Worm (Caenorhabditis elegans) whole organism, early embryonic: Measurements from ENCODE around the gene nhr-171.
"Not testable (repeated sequence)": the region's sequence is repeated elsewhere in the genome, so short reads cannot be mapped to it uniquely, and the experiment has no call there.

ENCODE experiments used
- B0310.2 ChIP-seq: sonication (generic microtip); optimal IDR thresholded peaks from 2 replicates; lab custom pipeline; 2016; ENCODE audit warnings: mild to moderate bottlenecking, missing genetic modification characterization, missing compliant biosample characterization
- F13C5.2 ChIP-seq: sonication (generic microtip); optimal IDR thresholded peaks from 2 replicates; lab custom pipeline; 2017; ENCODE audit warnings: mild to moderate bottlenecking, missing genetic modification characterization, inconsistent platforms, missing compliant biosample characterization
- aly-1 ChIP-seq: sonication (generic microtip); optimal IDR thresholded peaks from 2 replicates; lab custom pipeline; 2016; ENCODE audit warnings: missing genetic modification characterization, missing compliant biosample characterization
- ama-1 ChIP-seq: fragments of 150-350 bp; optimal IDR thresholded peaks from 2 replicates; lab custom pipeline; 2014
- ceh-13 ChIP-seq: fragments of 200-800 bp; sonication (Bioruptor generic); optimal IDR thresholded peaks from 2 replicates; lab custom pipeline; 2018; ENCODE audit warnings: mild to moderate bottlenecking, missing genetic modification characterization, missing compliant biosample characterization
- ceh-36 ChIP-seq: sonication (generic microtip); optimal IDR thresholded peaks from 2 replicates; lab custom pipeline; 2016; ENCODE audit warnings: missing genetic modification characterization, inconsistent platforms, missing compliant biosample characterization
- ets-7 ChIP-seq: sonication (generic microtip); optimal IDR thresholded peaks from 2 replicates; lab custom pipeline; 2016; ENCODE audit warnings: missing genotype, missing genetic modification characterization, missing compliant biosample characterization
- flt-1 ChIP-seq: fragments of 200-800 bp; sonication (Bioruptor generic); IDR thresholded peaks from 2 replicates; pipeline ENCODE4 v1.3.6; 2022; ENCODE audit warnings: missing genetic modification characterization, missing compliant biosample characterization
- hmbx-1 ChIP-seq: sonication (generic microtip); optimal IDR thresholded peaks from 2 replicates; lab custom pipeline; 2016; ENCODE audit warnings: mild to moderate bottlenecking, missing genetic modification characterization, missing compliant biosample characterization
- hmg-4 ChIP-seq: fragments of 200-800 bp; sonication (Bioruptor generic); optimal IDR thresholded peaks from 2 replicates; lab custom pipeline; 2018; ENCODE audit warnings: mild to moderate bottlenecking, missing genetic modification characterization, missing compliant biosample characterization
- hnd-1 ChIP-seq: sonication (generic microtip); optimal IDR thresholded peaks from 2 replicates; lab custom pipeline; 2016; ENCODE audit warnings: missing genetic modification characterization, missing compliant biosample characterization
- pes-1 ChIP-seq: fragments of 200-800 bp; sonication (Bioruptor generic); IDR thresholded peaks from 2 replicates; pipeline ENCODE4 v1.3.6; 2022; ENCODE audit warnings: missing genetic modification reagents, missing genetic modification characterization, missing compliant biosample characterization
- scrt-1 ChIP-seq: fragments of 200-800 bp; sonication (Bioruptor generic); IDR thresholded peaks from 2 replicates; pipeline ENCODE4 v1.3.6; 2022; ENCODE audit warnings: missing genetic modification characterization, missing compliant biosample characterization
- sea-1 ChIP-seq: fragments of 200-800 bp; sonication (Bioruptor generic); conservative IDR thresholded peaks from 2 replicates; pipeline ENCODE4 v1.3.6; 2022; ENCODE audit warnings: missing genetic modification characterization, missing compliant biosample characterization
- tbx-11 ChIP-seq: fragments of 200-800 bp; sonication (Bioruptor generic); IDR thresholded peaks from 2 replicates; pipeline ENCODE4 v1.3.6; 2022; ENCODE audit warnings: missing genetic modification characterization, missing compliant biosample characterization
- tbx-37 ChIP-seq: fragments of 200-800 bp; sonication (Bioruptor generic); conservative IDR thresholded peaks from 2 replicates; pipeline ENCODE4 v1.3.6; 2022; ENCODE audit warnings: missing genetic modification reagents, missing genetic modification characterization, missing compliant biosample characterization
- tra-4 ChIP-seq: sonication (generic microtip); optimal IDR thresholded peaks from 2 replicates; lab custom pipeline; 2017; ENCODE audit warnings: missing genetic modification characterization, missing compliant biosample characterization

nhr-171 gene

DNA sequence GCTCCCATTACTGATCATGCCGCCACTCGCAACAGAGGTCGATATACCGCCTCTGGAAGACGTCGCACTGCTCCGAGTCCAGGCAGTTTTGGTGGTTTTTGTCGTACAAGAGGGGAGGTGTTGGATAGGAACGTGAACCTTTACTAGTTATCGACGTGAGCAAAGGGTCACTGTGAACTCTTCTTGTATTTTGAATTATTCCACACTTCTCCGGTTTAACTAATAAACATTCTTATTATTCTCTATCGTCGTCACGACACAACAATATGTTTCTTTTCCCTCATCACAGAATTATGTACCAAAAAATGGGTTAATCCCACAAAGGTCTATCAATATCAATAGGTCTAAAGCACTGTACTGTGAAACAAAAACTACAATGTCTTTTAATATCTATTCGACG lies at the start of gene nhr-171:
nhr-171 (plus strand) TSS at position 301 of the 400 bp plus-strand sequence.
- TF ChIP-seq aly-1 (tag; lab: Kevin White, UChicago); hnd-1; tra-4 (tag; lab: Kevin White, UChicago): not testable (repeated sequence)

DNA sequence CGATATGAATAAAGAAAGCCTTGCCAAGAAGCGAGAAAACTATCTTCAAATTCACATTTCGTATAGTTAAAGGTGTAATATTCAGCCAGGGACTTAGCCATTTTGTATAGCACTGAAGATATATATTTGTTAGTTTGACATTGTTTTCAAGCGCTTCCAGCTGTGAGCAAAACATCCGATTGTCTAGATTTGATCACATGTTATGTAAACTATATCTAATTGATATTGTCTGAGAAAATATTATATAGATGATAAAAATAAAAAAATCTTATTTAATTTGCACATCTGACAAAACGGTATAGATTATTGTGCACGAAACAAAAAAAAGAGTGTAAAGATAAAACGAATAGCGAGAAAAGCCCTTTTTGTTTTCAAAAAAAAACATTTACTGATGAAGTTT lies 46.9 kb upstream of the nhr-171 start, which contains the start of gene srh-89:
srh-89 (minus strand) TSS at position 101 of the 400 bp plus-strand sequence.
- TF ChIP-seq hnd-1 (no peak), ama-1 (lab: Kevin White, UChicago) (no peak), pes-1 (no peak), F13C5.2 (tag; lab: Kevin White, UChicago) (no peak), ets-7 (no peak), hmbx-1 (tag; lab: Kevin White, UChicago) (no peak)

DNA sequence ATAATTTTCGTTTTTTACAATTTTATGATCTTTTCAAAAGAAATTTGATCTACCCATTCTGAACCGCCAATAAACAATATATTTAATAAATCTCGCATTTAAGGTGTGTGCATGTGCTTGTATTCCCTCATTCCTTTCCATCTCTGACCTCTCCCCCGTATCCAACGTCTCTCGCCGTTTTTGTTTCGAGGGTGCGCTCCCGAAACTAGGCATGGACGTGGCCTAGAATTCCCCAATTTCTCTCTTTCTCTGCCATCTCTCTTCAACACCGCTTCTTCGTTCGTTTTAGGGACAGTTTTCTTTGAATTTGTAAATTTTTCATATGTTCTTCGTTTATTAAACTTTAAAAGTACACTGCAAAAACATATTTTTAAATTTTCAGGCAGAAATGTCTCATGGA lies 46.1 kb upstream of the nhr-171 start, which contains the start of gene F25E5.1:
F25E5.1 (plus strand) TSS at position 376 of the 400 bp plus-strand sequence.
- TF ChIP-seq aly-1 (tag; lab: Kevin White, UChicago) (peak; percentile 3), F13C5.2 (tag; lab: Kevin White, UChicago) (peak; percentile 47), scrt-1 (no peak), tbx-37 (GFP tag; lab: Robert Waterston, UW) (peak; percentile 62; the same call in 1 of the 2 replicates), tra-4 (tag; lab: Kevin White, UChicago) (no peak), ama-1 (lab: Kevin White, UChicago) (no peak), ceh-13 (no peak)

DNA sequence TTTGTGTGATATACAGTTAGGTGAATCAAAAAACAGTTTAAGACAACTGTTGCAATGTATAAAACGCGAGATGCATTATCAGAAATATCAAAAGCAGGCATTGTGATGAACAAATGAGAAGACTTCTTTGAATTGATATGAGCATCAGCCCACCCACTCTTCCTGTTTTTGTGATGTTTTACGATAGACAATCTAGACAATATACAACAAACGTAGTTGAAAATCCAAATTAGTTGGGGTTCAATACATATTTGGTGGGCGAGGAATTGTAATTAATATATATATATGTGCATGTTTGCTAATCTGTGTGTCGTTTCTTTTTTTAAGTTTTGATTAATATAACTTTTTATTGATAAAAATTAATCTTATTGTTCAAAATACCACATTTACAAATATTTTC lies 38.8 kb upstream of the nhr-171 start, which contains the start of gene str-28:
str-28 (minus strand) TSS at position 101 of the 400 bp plus-strand sequence.
- TF ChIP-seq ceh-36 (tag; lab: Kevin White, UChicago) (no peak), hmbx-1 (tag; lab: Kevin White, UChicago) (no peak), ets-7 (no peak), F13C5.2 (tag; lab: Kevin White, UChicago) (no peak), aly-1 (tag; lab: Kevin White, UChicago) (no peak), sea-1 (no peak), pes-1 (no peak), hmg-4 (no peak), tbx-37 (GFP tag; lab: Robert Waterston, UW) (no peak), hnd-1 (no peak), tra-4 (tag; lab: Kevin White, UChicago) (no peak), tbx-11 (GFP tag; lab: Robert Waterston, UW) (no peak), scrt-1 (no peak), ama-1 (lab: Kevin White, UChicago) (no peak), B0310.2 (no peak), ceh-13 (no peak), flt-1 (GFP tag; lab: Robert Waterston, UW) (no peak)

DNA sequence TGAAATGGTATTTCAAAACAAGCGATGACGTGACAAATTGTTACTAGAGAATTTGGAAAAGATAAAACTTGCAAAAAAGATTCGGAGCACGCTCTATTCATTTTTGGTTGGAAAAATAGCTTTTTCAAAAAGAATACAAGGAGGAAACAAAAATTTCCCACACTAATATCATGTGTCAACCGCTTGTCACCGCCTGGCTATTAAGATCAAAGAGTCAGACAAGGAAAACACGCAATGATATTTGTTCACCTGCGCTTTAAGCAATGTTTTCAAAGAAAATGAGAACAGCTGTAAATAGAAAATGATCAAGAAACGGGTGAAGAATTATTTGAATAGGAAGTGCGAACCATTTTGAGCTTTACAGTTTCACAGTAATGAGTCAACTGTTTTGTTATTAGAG lies 34.8 kb upstream of the nhr-171 start, which contains the start of gene srh-125:
srh-125 (minus strand) TSS at position 101 of the 400 bp plus-strand sequence.
- TF ChIP-seq sea-1 (no peak), aly-1 (tag; lab: Kevin White, UChicago) (no peak), B0310.2 (no peak), pes-1 (no peak), hmbx-1 (tag; lab: Kevin White, UChicago) (no peak), tbx-11 (GFP tag; lab: Robert Waterston, UW) (no peak), ama-1 (lab: Kevin White, UChicago) (no peak), tbx-37 (GFP tag; lab: Robert Waterston, UW) (no peak), F13C5.2 (tag; lab: Kevin White, UChicago) (no peak), ceh-13 (no peak), flt-1 (GFP tag; lab: Robert Waterston, UW) (no peak), tra-4 (tag; lab: Kevin White, UChicago) (no peak), hnd-1 (no peak)

DNA sequence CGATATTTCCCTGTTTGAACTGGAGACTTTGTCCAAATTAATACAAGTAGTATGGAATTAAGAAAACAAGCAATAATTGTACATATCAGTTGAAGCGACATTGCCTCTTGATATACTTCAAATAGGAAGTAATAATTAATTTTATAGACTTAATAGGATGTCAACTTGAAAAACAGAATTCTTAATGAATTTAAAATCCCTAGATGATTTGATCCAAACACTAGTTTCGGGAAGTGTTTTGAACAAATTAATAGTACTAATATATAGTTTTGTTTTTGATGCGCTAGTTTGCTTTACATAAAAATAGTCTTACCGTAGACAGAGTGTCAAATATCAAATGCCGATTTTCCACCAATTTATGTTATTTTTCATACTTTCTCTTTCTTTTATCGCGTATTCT lies 33.2 kb upstream of the nhr-171 start, which contains the start of gene str-190:
str-190 (minus strand) TSS at position 101 of the 400 bp plus-strand sequence.
- no peak for TF ChIP-seq hmbx-1 (tag; lab: Kevin White, UChicago)

DNA sequence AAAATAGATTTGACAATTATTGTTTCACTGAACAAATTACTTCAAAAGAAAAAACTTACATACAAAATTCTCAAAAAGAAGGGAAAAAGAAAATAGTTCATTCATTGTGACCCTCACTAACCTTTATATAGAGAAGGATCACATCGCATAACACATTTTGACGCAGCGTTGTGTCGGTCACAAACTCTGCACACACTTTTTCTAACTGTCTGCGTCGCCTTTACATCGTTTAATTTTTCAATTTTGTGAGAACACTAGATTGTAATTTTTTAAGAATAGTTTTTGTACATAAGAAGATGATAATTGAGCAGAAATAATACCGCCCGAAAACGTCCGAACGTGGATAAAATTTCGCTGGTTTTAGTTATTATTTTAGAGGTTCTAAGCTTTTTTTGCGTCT lies 30.6 kb upstream of the nhr-171 start, which contains the start of gene C18B10.6:
C18B10.6 (minus strand) TSS at position 101 of the 400 bp plus-strand sequence.
- TF ChIP-seq F13C5.2 (tag; lab: Kevin White, UChicago), result no peak

DNA sequence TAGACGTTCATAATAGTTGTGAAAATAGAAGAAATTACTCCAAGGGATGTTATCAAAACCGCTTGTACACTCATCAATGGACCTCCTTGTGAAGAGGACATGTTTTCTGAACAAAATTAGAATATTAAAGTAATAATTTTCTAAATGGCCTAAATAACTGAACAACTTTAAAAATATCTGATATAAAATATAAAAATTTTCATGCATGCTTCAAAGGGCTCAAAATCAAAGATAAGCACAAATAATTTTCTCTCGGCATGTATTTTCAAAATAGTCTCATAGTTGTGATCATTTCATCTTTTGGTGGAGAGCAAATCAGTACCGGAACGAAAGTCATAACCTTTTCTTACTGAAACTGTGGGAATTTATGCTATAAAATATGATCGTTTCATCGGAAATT lies 26.6 kb upstream of the nhr-171 start, which contains the start of gene srbc-8:
srbc-8 (minus strand) TSS at position 101 of the 400 bp plus-strand sequence.
- TF ChIP-seq hmg-4 (no peak), hmbx-1 (tag; lab: Kevin White, UChicago) (no peak), pes-1 (no peak), ama-1 (lab: Kevin White, UChicago) (no peak)

DNA sequence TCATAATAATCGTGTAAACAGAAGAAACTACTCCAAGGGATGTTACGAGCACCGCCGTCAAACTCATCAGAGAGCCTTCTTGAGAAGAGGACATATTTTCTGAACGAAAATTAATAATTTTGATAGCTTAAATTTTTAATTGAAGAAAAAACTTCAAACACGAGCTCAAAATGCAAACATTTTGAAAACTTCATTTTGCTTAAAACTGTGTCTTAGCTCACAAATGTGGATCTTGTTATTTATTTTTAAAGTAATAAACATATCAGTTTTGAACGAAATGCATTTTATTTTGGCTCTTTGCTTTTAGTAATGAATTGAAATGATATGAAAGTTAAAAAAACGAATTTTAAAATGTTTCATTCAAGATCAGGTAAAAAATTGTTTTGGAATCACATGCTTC lies 24.0 kb upstream of the nhr-171 start, which contains the start of gene srbc-7:
srbc-7 (minus strand) TSS at position 101 of the 400 bp plus-strand sequence.
- TF ChIP-seq pes-1 (no peak), flt-1 (GFP tag; lab: Robert Waterston, UW) (no peak), sea-1 (no peak), aly-1 (tag; lab: Kevin White, UChicago) (no peak)
